Fruit fly (Drosophila melanogaster): Measurements from ENCODE around the gene ChT.

DNA sequence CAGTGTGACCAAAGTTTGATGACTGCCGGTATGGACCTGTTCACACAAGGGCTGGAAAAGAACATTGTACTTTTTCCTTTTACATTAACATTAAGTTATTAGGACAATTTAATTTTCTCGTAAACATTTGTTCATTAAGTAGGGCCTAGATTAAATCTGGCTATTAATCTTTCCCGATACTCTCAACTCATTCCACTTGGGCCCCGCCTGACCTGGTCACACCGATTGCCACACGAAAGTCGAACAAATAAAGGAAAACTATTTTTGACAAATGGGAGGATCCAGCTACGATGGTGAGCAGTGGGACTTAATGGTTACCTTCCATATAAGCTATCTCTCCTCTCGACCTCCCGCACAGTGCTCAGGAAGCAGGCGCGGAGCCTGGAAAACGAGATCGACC, 16.9 kb upstream of the ChT start, which contains the start of the genes Cpsf73 and Gos28:
- TF ChIP-seq CG8478 (optimal IDR thresholded peaks at IDR 0.05): no peak
- no peak for TF ChIP-seq psq (optimal IDR thresholded peaks at IDR 0.05)

Data from whole organism.